Worm (Caenorhabditis elegans) whole organism, midembryonic: ENCODE measurements around the gene srh-195.

Experiments used
- cog-1 ChIP-seq: sonication (generic microtip); optimal IDR thresholded peaks from 2 replicates; lab custom pipeline; 2016; ENCODE audit warnings: missing genetic modification characterization, missing compliant biosample characterization
- klf-2 ChIP-seq: fragments of 200-800 bp; sonication (Bioruptor generic); conservative IDR thresholded peaks from 2 replicates; pipeline ENCODE4 v1.3.6; 2022; ENCODE audit warnings: missing genetic modification reagents, missing genetic modification characterization, missing compliant biosample characterization
- tab-1 ChIP-seq: fragments of 200-800 bp; sonication (Bioruptor generic); IDR thresholded peaks from 2 replicates; pipeline ENCODE4 v1.3.6; 2022; ENCODE audit warnings: missing genetic modification characterization, missing compliant biosample characterization
- ztf-23 ChIP-seq: fragments of 200-800 bp; sonication (Bioruptor generic); IDR thresholded peaks from 2 replicates; pipeline ENCODE4 v1.3.6; 2022; ENCODE audit warnings: missing genetic modification reagents, missing genetic modification characterization, missing compliant biosample characterization

DNA sequence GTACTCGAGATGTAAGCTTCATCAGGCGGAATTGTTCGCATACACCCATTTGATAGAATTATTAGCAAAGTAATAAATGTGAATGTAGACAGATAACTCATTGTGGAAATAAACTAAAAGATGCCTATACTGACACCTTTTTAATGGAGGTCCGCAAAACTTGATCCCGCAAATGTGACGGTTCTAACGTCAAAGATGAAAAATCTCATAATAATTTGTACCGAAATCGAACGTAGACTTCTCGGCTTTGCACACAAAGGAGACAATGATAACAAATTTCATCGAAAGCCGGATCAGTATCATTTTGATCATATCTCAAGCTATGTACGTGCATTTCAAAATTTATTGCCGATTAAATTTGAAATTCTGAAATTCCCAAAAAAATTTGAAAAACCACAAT, 8.4 kb downstream of the srh-195 start, which contains the start of gene R52.4:
- TF ChIP-seq ztf-23 (GFP tag; lab: Robert Waterston, UW) (no peak), tab-1 (GFP tag; lab: Robert Waterston, UW) (no peak), cog-1 (tag; lab: Kevin White, UChicago) (no peak), klf-2 (GFP tag; lab: Robert Waterston, UW) (no peak)
